Fruit fly (Drosophila melanogaster) whole organism, embryonic: ENCODE results near the gene MBD-like.
A peak's percentile ranks its signal among the peaks of the same experiment; 100 is the strongest.

Experiments used
- Adf1 ChIP-seq: fragments of 200-800 bp; sonication (Bioruptor generic); IDR thresholded peaks from 2 replicates; pipeline ENCODE4 v1.3.6; 2022; ENCODE audit warnings: missing biosample characterization, missing genetic modification characterization
- Asciz ChIP-seq: fragments of 200-800 bp; sonication (Bioruptor generic); optimal IDR thresholded peaks from 2 replicates; lab custom pipeline; 2017; ENCODE audit warnings: missing biosample characterization, mild to moderate bottlenecking, missing genetic modification characterization, missing genetic modification reagents
- BtbVII ChIP-seq: fragments of 200-800 bp; sonication (Bioruptor generic); optimal IDR thresholded peaks from 3 replicates; lab custom pipeline; 2017; ENCODE audit warnings: missing biosample characterization, mild to moderate bottlenecking, missing genetic modification characterization
- C15 ChIP-seq: fragments of 200-800 bp; sonication (Bioruptor generic); IDR thresholded peaks from 3 replicates; pipeline ENCODE4 v1.3.6; 2022; ENCODE audit warnings: missing biosample characterization, missing genetic modification characterization
- CG10543 ChIP-seq: fragments of 200-800 bp; sonication (Bioruptor generic); optimal IDR thresholded peaks from 3 replicates; lab custom pipeline; 2017; ENCODE audit warnings: missing biosample characterization, mild to moderate bottlenecking, missing genetic modification characterization, moderate library complexity
- CG11398 ChIP-seq: fragments of 200-800 bp; sonication (Bioruptor generic); optimal IDR thresholded peaks from 2 replicates; lab custom pipeline; 2016; ENCODE audit warnings: missing biosample characterization, missing genetic modification characterization
- CG12155 ChIP-seq: fragments of 200-800 bp; sonication (Bioruptor generic); optimal IDR thresholded peaks from 3 replicates; lab custom pipeline; 2016; ENCODE audit warnings: missing biosample characterization, missing genetic modification characterization
- CG12659 ChIP-seq: fragments of 200-800 bp; sonication (Bioruptor generic); optimal IDR thresholded peaks from 3 replicates; lab custom pipeline; 2017; ENCODE audit warnings: mild to moderate bottlenecking, missing biosample characterization, missing genetic modification reagents, missing genetic modification characterization
- CG13296 ChIP-seq: fragments of 200-800 bp; sonication (Bioruptor generic); optimal IDR thresholded peaks from 3 replicates; lab custom pipeline; 2018; ENCODE audit warnings: missing biosample characterization, mild to moderate bottlenecking, missing genetic modification characterization
- CG13775 ChIP-seq: fragments of 200-800 bp; sonication (Bioruptor generic); optimal IDR thresholded peaks from 3 replicates; lab custom pipeline; 2017; ENCODE audit warnings: missing biosample characterization, mild to moderate bottlenecking, missing genetic modification characterization
- CG14050 ChIP-seq: fragments of 200-800 bp; sonication (Bioruptor generic); IDR thresholded peaks from 3 replicates; pipeline ENCODE4 v1.3.6; 2022; ENCODE audit warnings: missing biosample characterization, missing genetic modification characterization
- CG15011 ChIP-seq: fragments of 200-800 bp; sonication (Bioruptor generic); optimal IDR thresholded peaks from 3 replicates; lab custom pipeline; 2018; ENCODE audit warnings: missing biosample characterization, mild to moderate bottlenecking, missing genetic modification characterization
- CG17829 ChIP-seq: fragments of 200-800 bp; optimal IDR thresholded peaks from 2 replicates; lab custom pipeline; 2019; ENCODE audit warnings: missing biosample characterization, mild to moderate bottlenecking, missing genetic modification characterization, moderate library complexity
- CG1832 ChIP-seq: fragments of 200-800 bp; sonication (Bioruptor generic); optimal IDR thresholded peaks from 2 replicates; lab custom pipeline; 2017; ENCODE audit warnings: missing biosample characterization, mild to moderate bottlenecking, missing genetic modification characterization, inconsistent platforms
- CG18476 ChIP-seq: fragments of 200-800 bp; sonication (Bioruptor generic); optimal IDR thresholded peaks from 2 replicates; lab custom pipeline; 2016; ENCODE audit warnings: missing biosample characterization, mild to moderate bottlenecking, missing genetic modification characterization
- CG2120 ChIP-seq: fragments of 200-800 bp; sonication (Bioruptor generic); optimal IDR thresholded peaks from 3 replicates; lab custom pipeline; 2016; ENCODE audit warnings: missing biosample characterization, missing genetic modification characterization
- CG2129 ChIP-seq: fragments of 200-800 bp; sonication (Bioruptor generic); IDR thresholded peaks from 2 replicates; pipeline ENCODE4 v1.3.6; 2022; ENCODE audit warnings: missing biosample characterization, missing genetic modification characterization; ENCODE audit not compliant: partially characterized antibody
- CG30020 ChIP-seq: fragments of 200-800 bp; optimal IDR thresholded peaks from 2 replicates; lab custom pipeline; 2019; ENCODE audit warnings: missing biosample characterization, mild to moderate bottlenecking, missing genetic modification characterization, moderate library complexity
- CG32767 ChIP-seq: fragments of 200-800 bp; sonication (Bioruptor generic); IDR thresholded peaks from 2 replicates; pipeline ENCODE4 v1.3.6; 2022; ENCODE audit warnings: missing biosample characterization, missing genetic modification characterization
- CG34422 ChIP-seq: fragments of 200-800 bp; sonication (Bioruptor generic); IDR thresholded peaks from 3 replicates; pipeline ENCODE4 v1.3.6; 2022; ENCODE audit warnings: missing biosample characterization, missing genetic modification characterization
- CG6791 ChIP-seq: fragments of 200-800 bp; sonication (Bioruptor generic); IDR thresholded peaks from 3 replicates; pipeline ENCODE4 v1.3.6; 2022; ENCODE audit warnings: missing biosample characterization, missing genetic modification characterization; ENCODE audit not compliant: partially characterized antibody
- CG6813 ChIP-seq: fragments of 200-800 bp; sonication (Bioruptor generic); optimal IDR thresholded peaks from 2 replicates; lab custom pipeline; 2017; ENCODE audit warnings: missing biosample characterization, missing genetic modification characterization, mild to moderate bottlenecking, moderate library complexity, missing genetic modification reagents
- CrebB ChIP-seq: fragments of 200-800 bp; sonication (Bioruptor generic); optimal IDR thresholded peaks from 3 replicates; lab custom pipeline; 2018; ENCODE audit warnings: missing biosample characterization, mild to moderate bottlenecking, missing genetic modification characterization
- Dbx ChIP-seq: fragments of 200-800 bp; sonication (Bioruptor generic); IDR thresholded peaks from 3 replicates; pipeline ENCODE4 v1.3.6; 2022; ENCODE audit warnings: missing biosample characterization, missing genetic modification characterization
- Dip3 ChIP-seq: fragments of 200-800 bp; sonication (Bioruptor generic); optimal IDR thresholded peaks from 3 replicates; lab custom pipeline; 2016; ENCODE audit warnings: missing biosample characterization, missing genetic modification characterization
- HLHmδ ChIP-seq: fragments of 200-800 bp; sonication (Bioruptor generic); optimal IDR thresholded peaks from 2 replicates; lab custom pipeline; 2018; ENCODE audit warnings: missing biosample characterization, mild to moderate bottlenecking, missing genetic modification characterization, moderate library complexity
- Lpt ChIP-seq: fragments of >200 bp; optimal IDR thresholded peaks from 2 replicates; lab custom pipeline; 2018; ENCODE audit warnings: missing biosample characterization, missing genetic modification characterization
- NC2α ChIP-seq: fragments of 200-800 bp; sonication (Bioruptor generic); optimal IDR thresholded peaks from 2 replicates; lab custom pipeline; 2016; ENCODE audit warnings: missing biosample characterization, missing genetic modification characterization
- Poxn ChIP-seq: fragments of 200-800 bp; sonication (Bioruptor generic); IDR thresholded peaks from 2 replicates; pipeline ENCODE4 v1.3.6; 2022; ENCODE audit warnings: missing biosample characterization, missing genetic modification characterization
- ab ChIP-seq: fragments of 200-800 bp; sonication (Bioruptor generic); optimal IDR thresholded peaks from 2 replicates; lab custom pipeline; 2016; ENCODE audit warnings: missing biosample characterization, missing genetic modification characterization
- abd-A ChIP-seq: fragments of 200-800 bp; sonication (Bioruptor generic); optimal IDR thresholded peaks from 3 replicates; lab custom pipeline; 2019; ENCODE audit warnings: missing biosample characterization, mild to moderate bottlenecking, missing genetic modification characterization, moderate library complexity
- al ChIP-seq: fragments of 200-800 bp; sonication (Bioruptor generic); IDR thresholded peaks from 2 replicates; pipeline ENCODE4 v1.3.6; 2022; ENCODE audit warnings: missing biosample characterization, missing genetic modification characterization
- aop ChIP-seq: fragments of 200-800 bp; sonication (Bioruptor generic); IDR thresholded peaks from 2 replicates; pipeline ENCODE4 v1.3.6; 2022; ENCODE audit warnings: missing biosample characterization, missing genetic modification characterization
- ap ChIP-seq: fragments of 200-800 bp; sonication (Bioruptor generic); IDR thresholded peaks from 2 replicates; pipeline ENCODE4 v1.3.6; 2022; ENCODE audit warnings: missing biosample characterization, missing genetic modification characterization
- disco-r ChIP-seq: fragments of 200-800 bp; sonication (Bioruptor generic); optimal IDR thresholded peaks from 2 replicates; lab custom pipeline; 2016; ENCODE audit warnings: missing biosample characterization, missing genetic modification characterization
- fd3F ChIP-seq: fragments of 200-800 bp; sonication (Bioruptor generic); optimal IDR thresholded peaks from 2 replicates; lab custom pipeline; 2018; ENCODE audit warnings: missing biosample characterization, mild to moderate bottlenecking, missing genetic modification characterization, moderate library complexity
- gcm ChIP-seq: fragments of 200-800 bp; sonication (Bioruptor generic); optimal IDR thresholded peaks from 2 replicates; lab custom pipeline; 2019; ENCODE audit warnings: missing biosample characterization, mild to moderate bottlenecking, missing genetic modification characterization, moderate library complexity
- grau ChIP-seq: fragments of 200-800 bp; optimal IDR thresholded peaks from 3 replicates; lab custom pipeline; 2019; ENCODE audit warnings: missing biosample characterization, mild to moderate bottlenecking, missing genetic modification characterization, moderate library complexity
- grn ChIP-seq: fragments of 200-800 bp; sonication (Bioruptor generic); optimal IDR thresholded peaks from 3 replicates; lab custom pipeline; 2017; ENCODE audit warnings: missing biosample characterization, missing genetic modification characterization
- insv ChIP-seq, 2 experiments: fragments of 200-800 bp; sonication (Bioruptor generic); optimal IDR thresholded peaks; 3 replicates each; lab custom pipeline; 2016 to 2018; ENCODE audit warnings: missing biosample characterization in 2 of 2, missing genetic modification characterization in 2 of 2
- lbe ChIP-seq: fragments of 200-800 bp; sonication (Bioruptor generic); optimal IDR thresholded peaks from 2 replicates; lab custom pipeline; 2016; ENCODE audit warnings: missing biosample characterization, mild to moderate bottlenecking, missing genetic modification characterization
- nmo ChIP-seq: fragments of 200-800 bp; sonication (Bioruptor generic); optimal IDR thresholded peaks from 2 replicates; lab custom pipeline; 2018; ENCODE audit warnings: missing biosample characterization, mild to moderate bottlenecking, missing genetic modification characterization, moderate library complexity
- pfk ChIP-seq: fragments of 200-800 bp; sonication (Bioruptor generic); optimal IDR thresholded peaks from 2 replicates; lab custom pipeline; 2018; ENCODE audit warnings: missing biosample characterization, mild to moderate bottlenecking, missing genetic modification characterization, moderate library complexity
- schlank ChIP-seq: fragments of 200-800 bp; sonication (Bioruptor generic); optimal IDR thresholded peaks from 2 replicates; lab custom pipeline; 2018; ENCODE audit warnings: missing biosample characterization, mild to moderate bottlenecking, missing genetic modification characterization
- sens-2 ChIP-seq: fragments of 200-800 bp; sonication (Bioruptor generic); IDR thresholded peaks from 2 replicates; pipeline ENCODE4 v1.3.6; 2022; ENCODE audit warnings: missing biosample characterization, missing genetic modification characterization
- so ChIP-seq: fragments of 200-800 bp; sonication (Bioruptor generic); IDR thresholded peaks from 3 replicates; pipeline ENCODE4 v1.3.6; 2022; ENCODE audit warnings: missing biosample characterization, missing genetic modification characterization
- tin ChIP-seq: fragments of 200-800 bp; sonication (Bioruptor generic); optimal IDR thresholded peaks from 3 replicates; lab custom pipeline; 2016; ENCODE audit warnings: missing biosample characterization, missing genetic modification characterization
- trh ChIP-seq: fragments of 200-800 bp; sonication (Bioruptor generic); optimal IDR thresholded peaks from 2 replicates; lab custom pipeline; 2016; ENCODE audit warnings: missing biosample characterization, missing genetic modification characterization
- vfl ChIP-seq: fragments of 200-800 bp; sonication (Bioruptor generic); optimal IDR thresholded peaks from 2 replicates; lab custom pipeline; 2016; ENCODE audit warnings: missing biosample characterization, missing genetic modification characterization

MBD-like gene

DNA sequence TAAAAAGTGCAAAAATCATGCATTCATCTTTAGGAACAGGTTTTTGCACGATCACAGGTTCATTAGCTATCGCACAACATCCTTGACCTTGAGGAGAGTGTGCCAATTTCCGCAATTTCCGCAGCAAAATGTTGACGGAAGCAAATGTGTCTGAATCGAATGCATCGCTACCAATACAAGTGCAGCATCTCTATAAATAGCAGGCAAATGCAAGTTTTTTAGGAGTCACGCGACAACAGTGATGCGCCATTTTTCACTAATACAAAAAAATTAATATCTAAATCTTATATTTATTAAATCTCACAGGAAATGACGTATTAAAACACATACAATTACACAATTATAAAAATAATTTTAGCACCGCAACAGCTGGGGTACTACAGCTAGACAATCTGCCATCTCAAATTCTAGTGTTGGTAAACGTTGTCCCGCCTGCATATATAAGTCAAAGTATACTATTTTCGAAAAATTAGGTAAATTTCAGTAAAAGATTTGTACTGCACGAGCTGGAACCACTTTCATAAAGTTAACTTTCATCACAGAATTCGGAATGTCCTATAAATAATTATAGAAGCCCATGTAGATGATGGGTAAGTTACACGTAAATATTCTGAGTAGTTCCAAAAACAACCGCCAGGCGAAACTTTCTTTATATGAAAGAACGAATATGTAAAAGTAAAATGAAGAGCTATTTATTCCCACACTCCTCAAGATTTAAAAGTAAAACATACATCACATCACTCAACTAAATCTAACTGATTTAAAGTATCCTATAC, 14.4 kb downstream of the MBD-like start, which contains the start of gene CG9399 (continued):
- TF ChIP-seq pfk, result peak; percentile 57
- TF ChIP-seq BtbVII (GFP tag; lab: Kevin White, UChicago), result peak; percentile 93
- peak; percentile 97 for TF ChIP-seq CG2120 (GFP tag; lab: Kevin White, UChicago)
- peak; percentile 98 for TF ChIP-seq nmo (GFP tag; lab: Kevin White, UChicago)
- TF ChIP-seq CG11398 (GFP tag; lab: Kevin White, UChicago), result peak; percentile 74
- TF ChIP-seq CrebB, result peak; percentile 94
- TF ChIP-seq Adf1 (GFP tag; lab: Robert Waterston, UW), result peak; percentile 75
- peak; percentile 92 for TF ChIP-seq ab (GFP tag; lab: Kevin White, UChicago)
- TF ChIP-seq abd-A, result peak; percentile 26
- TF ChIP-seq CG13296, result peak; percentile 93
- peak; percentile 97 for TF ChIP-seq sens-2 (GFP tag; lab: Robert Waterston, UW)
- peak; percentile 95 for TF ChIP-seq CG12155 (GFP tag; lab: Kevin White, UChicago)
- peak; percentile 84 for TF ChIP-seq disco-r (GFP tag; lab: Kevin White, UChicago)
- peak; percentile 86 for TF ChIP-seq schlank (tag; lab: Kevin White, UChicago)
- peak; percentile 94 for TF ChIP-seq vfl (GFP tag; lab: Kevin White, UChicago)
- peak; percentile 96 for TF ChIP-seq fd3F (GFP tag; lab: Kevin White, UChicago)
- TF ChIP-seq CG32767 (GFP tag; lab: Robert Waterston, UW), result peak; percentile 97
- TF ChIP-seq CG6813 (GFP tag; lab: Kevin White, UChicago), result peak; percentile 94
- TF ChIP-seq aop, result peak; percentile 96
- peak; percentile 98 for TF ChIP-seq CG13775 (GFP tag; lab: Kevin White, UChicago)
- TF ChIP-seq CG6791 (GFP tag; lab: Robert Waterston, UW), result peak; percentile 42; the same call in 1 of the 3 replicates
- peak; percentile 96 for TF ChIP-seq Dbx
- no peak for TF ChIP-seq HLHmδ (GFP tag; lab: Kevin White, UChicago)
- peak; percentile 97 for TF ChIP-seq CG14050 (GFP tag; lab: Robert Waterston, UW)
- peak; percentile 95 for TF ChIP-seq CG18476 (GFP tag; lab: Kevin White, UChicago)
- no peak for TF ChIP-seq Lpt (GFP tag; lab: Kevin White, UChicago)
- peak in 1 of 2 experiments; percentile 78 for TF ChIP-seq insv (GFP tag; optimal IDR thresholded peaks at IDR 0.05; lab: Kevin White, UChicago)
- peak; percentile 98 for TF ChIP-seq ap (GFP tag; lab: Robert Waterston, UW)
- peak; percentile 98 for TF ChIP-seq CG34422 (GFP tag; lab: Robert Waterston, UW)
- TF ChIP-seq grn (GFP tag; lab: Kevin White, UChicago), result peak; percentile 65
- peak; percentile 98 for TF ChIP-seq CG17829 (tag; lab: Kevin White, UChicago)
- TF ChIP-seq Asciz (GFP tag; lab: Kevin White, UChicago), result peak; percentile 89
- peak; percentile 90 for TF ChIP-seq CG15011 (GFP tag; lab: Kevin White, UChicago)
- TF ChIP-seq Dip3 (GFP tag; lab: Kevin White, UChicago), result peak; percentile 93
- TF ChIP-seq NC2α (GFP tag; lab: Kevin White, UChicago), result peak; percentile 81
- peak; percentile 95 for TF ChIP-seq grau (tag; lab: Kevin White, UChicago)
- peak; percentile 24; the same call in 1 of the 2 replicates for TF ChIP-seq CG2129 (GFP tag; lab: Robert Waterston, UW)
- peak; percentile 95 for TF ChIP-seq lbe (GFP tag; lab: Kevin White, UChicago)
- TF ChIP-seq gcm (GFP tag; lab: Kevin White, UChicago), result peak; percentile 98
- peak; percentile 90 for TF ChIP-seq CG10543 (GFP tag; lab: Kevin White, UChicago)
- TF ChIP-seq tin (GFP tag; lab: Kevin White, UChicago), result peak; percentile 98
- TF ChIP-seq CG12659, result peak; percentile 99
- peak; percentile 98 for TF ChIP-seq so (GFP tag; lab: Robert Waterston, UW)
- no peak for TF ChIP-seq CG1832 (GFP tag; lab: Kevin White, UChicago)
- TF ChIP-seq Poxn (GFP tag; lab: Robert Waterston, UW), result peak; percentile 91
- TF ChIP-seq C15 (GFP tag; lab: Robert Waterston, UW), result peak; percentile 96
- peak; percentile 97 for TF ChIP-seq trh (GFP tag; lab: Kevin White, UChicago)
- peak; percentile 85 for TF ChIP-seq CG30020 (tag; lab: Kevin White, UChicago)
- peak; percentile 95 for TF ChIP-seq al
